Worm (Caenorhabditis elegans): ENCODE data around the gene best-5.

best-5 gene

ce11 chrIII:9667591-9668265, 22.3 kb downstream of the best-5 start, which contains the start of gene C07A9.9:
TSS of gene C07A9.9 (minus strand) at chrIII:9667641.
- TF ChIP-seq nhr-237 (tag; optimal IDR thresholded peaks at IDR 0.05): no peak
- peak; percentile 73 for TF ChIP-seq dve-1 (tag; optimal IDR thresholded peaks at IDR 0.05; ENCODE audit: insufficient read depth)
- TF ChIP-seq ctbp-1 (GFP tag; IDR thresholded peaks at IDR 0.05): peak; percentile 64
- peak; percentile 2 for TF ChIP-seq nhr-77 (tag; optimal IDR thresholded peaks at IDR 0.05)
- TF ChIP-seq nhr-48 (tag; optimal IDR thresholded peaks at IDR 0.05): peak; percentile 80
- TF ChIP-seq set-16 (GFP tag; IDR thresholded peaks at IDR 0.05): peak; percentile 89
- peak; percentile 56; the same call in 1 of the 2 replicates for TF ChIP-seq php-3 (GFP tag; IDR thresholded peaks at IDR 0.05)
- peak; percentile 79 for TF ChIP-seq rbr-2 (tag; optimal IDR thresholded peaks at IDR 0.05)
- 0 out of 2 replicates have a peak, but pooled peaks have one; percentile 41 for TF ChIP-seq nhr-42 (GFP tag; IDR thresholded peaks at IDR 0.05)
- TF ChIP-seq aha-1 (tag): peak; percentile 99
- no peak for TF ChIP-seq D1046.2 (GFP tag; IDR thresholded peaks at IDR 0.05)
- peak; percentile 54 for TF ChIP-seq lin-38 (GFP tag; IDR thresholded peaks at IDR 0.05)
- TF ChIP-seq F10B5.3 (tag; optimal IDR thresholded peaks at IDR 0.05): no peak
- TF ChIP-seq nhr-25 (tag; optimal IDR thresholded peaks at IDR 0.05; ENCODE audit: borderline replicate concordance, insufficient read depth): peak; percentile 54
- TF ChIP-seq nhr-11 (tag; optimal IDR thresholded peaks at IDR 0.05): peak; percentile 59
- TF ChIP-seq ceh-62 (tag; optimal IDR thresholded peaks at IDR 0.05): no peak
- TF ChIP-seq unc-62 (GFP tag; optimal IDR thresholded peaks at IDR 0.05 in 1 of 2): peak in 1 of 2 experiments; percentile 53
- TF ChIP-seq unc-62 (tag; optimal IDR thresholded peaks at IDR 0.05): no peak
- TF ChIP-seq fkh-10 (GFP tag; optimal IDR thresholded peaks at IDR 0.05): peak; percentile 59
- TF ChIP-seq spr-1 (tag; optimal IDR thresholded peaks at IDR 0.05): peak; percentile 52
- no peak for TF ChIP-seq Y5F2A.4 (GFP tag; optimal IDR thresholded peaks at IDR 0.05)
- TF ChIP-seq lin-1 (GFP tag; IDR thresholded peaks at IDR 0.05): peak; percentile 8; the same call in 1 of the 2 replicates
- no peak for TF ChIP-seq egl-27 (tag; optimal IDR thresholded peaks at IDR 0.05)
- peak; percentile 63 for TF ChIP-seq pqm-1 (tag; optimal IDR thresholded peaks at IDR 0.05)
- TF ChIP-seq lin-13 (GFP tag; optimal IDR thresholded peaks at IDR 0.05): peak; percentile 11
- peak in 1 of 2 experiments; percentile 73 for TF ChIP-seq hif-1 (tag; optimal IDR thresholded peaks at IDR 0.05)
- no peak for TF ChIP-seq ces-1 (GFP tag; optimal IDR thresholded peaks at IDR 0.05)
- TF ChIP-seq dmd-9 (GFP tag; IDR thresholded peaks at IDR 0.05): no peak
- TF ChIP-seq daf-8 (GFP tag; IDR thresholded peaks at IDR 0.05): no peak
- TF ChIP-seq arid-1 (GFP tag; conservative IDR thresholded peaks at IDR 0.05): peak; percentile 42; the same call in 1 of the 2 replicates
- TF ChIP-seq ceh-20 (GFP tag; IDR thresholded peaks at IDR 0.05): peak; percentile 83
- TF ChIP-seq dpl-1 (GFP tag; optimal IDR thresholded peaks at IDR 0.05): peak; percentile 36
- TF ChIP-seq Y48G9A.11 (GFP tag; IDR thresholded peaks at IDR 0.05): no peak
- peak; percentile 72 for TF ChIP-seq hmg-1.1 (GFP tag; IDR thresholded peaks at IDR 0.05)
- TF ChIP-seq duxl-1 (tag; optimal IDR thresholded peaks at IDR 0.05; ENCODE audit: poor library complexity): no peak
- peak; percentile 30 for TF ChIP-seq F37D6.2 (tag; optimal IDR thresholded peaks at IDR 0.05)
- TF ChIP-seq zag-1 (tag; optimal IDR thresholded peaks at IDR 0.05): peak; percentile 1
- TF ChIP-seq dmd-6 (GFP tag; IDR thresholded peaks at IDR 0.05): peak; percentile 83
- peak; percentile 6 for TF ChIP-seq ceh-28 (tag; optimal IDR thresholded peaks at IDR 0.05)
- peak in 1 of 2 experiments; percentile 35 for TF ChIP-seq daf-16 (GFP tag; optimal IDR thresholded peaks at IDR 0.05)
- TF ChIP-seq daf-16 (tag; optimal IDR thresholded peaks at IDR 0.05): peak; percentile 85
- TF ChIP-seq ceh-32 (tag; optimal IDR thresholded peaks at IDR 0.05; ENCODE audit: poor library complexity): peak; percentile 15
- no peak for TF ChIP-seq aly-2 (tag; optimal IDR thresholded peaks at IDR 0.05)
- TF ChIP-seq nhr-102 (tag; optimal IDR thresholded peaks at IDR 0.05): peak; percentile 52
- TF ChIP-seq ztf-7 (tag; optimal IDR thresholded peaks at IDR 0.05): no peak
- TF ChIP-seq hlh-11 (tag; optimal IDR thresholded peaks at IDR 0.05): peak; percentile 93
- TF ChIP-seq mxl-3 (GFP tag; optimal IDR thresholded peaks at IDR 0.05): peak; percentile 92
- TF ChIP-seq lin-29 (GFP tag; IDR thresholded peaks at IDR 0.05): no peak
- TF ChIP-seq mes-2 (tag; optimal IDR thresholded peaks at IDR 0.05; ENCODE audit: poor library complexity, severe bottlenecking): peak; percentile 55
- peak; percentile 79 for TF ChIP-seq mep-1 (tag; optimal IDR thresholded peaks at IDR 0.05)
